Worm (Caenorhabditis elegans): ENCODE measurements around the gene F26D11.13.

F26D11.13 gene

DNA sequence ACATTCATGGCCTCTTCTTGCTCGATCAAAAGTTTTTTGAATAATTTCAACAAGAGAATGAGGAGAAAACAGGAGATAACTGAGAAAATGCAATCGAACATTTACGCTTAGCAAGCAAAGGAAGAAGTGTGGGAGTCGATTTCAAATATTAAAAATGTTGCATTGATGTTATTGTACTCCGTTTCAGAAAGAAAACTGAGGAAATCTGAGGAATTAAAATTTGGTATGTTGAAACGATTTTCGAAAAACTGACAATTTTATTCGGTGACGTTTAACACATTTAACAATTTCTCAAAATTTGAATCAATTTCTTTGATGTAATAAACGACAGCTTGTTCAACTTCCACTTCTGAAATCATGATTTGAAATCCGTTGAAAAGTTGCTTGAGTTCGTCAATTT, at the start of gene F26D11.13:
F26D11.13 (minus strand) TSS at position 101 of the 400 bp plus-strand sequence.
- TF ChIP-seq rbr-2 (tag; optimal IDR thresholded peaks at IDR 0.05) (no peak), mxl-3 (GFP tag; optimal IDR thresholded peaks at IDR 0.05) (no peak), tag-97 (GFP tag; IDR thresholded peaks at IDR 0.05) (no peak), mdt-29 (GFP tag; IDR thresholded peaks at IDR 0.05) (no peak), php-3 (GFP tag; IDR thresholded peaks at IDR 0.05) (no peak), ceh-20 (GFP tag; IDR thresholded peaks at IDR 0.05) (no peak), nhr-41 (GFP tag; IDR thresholded peaks at IDR 0.05) (no peak), F10B5.3 (tag; optimal IDR thresholded peaks at IDR 0.05) (no peak), lir-3 (tag; optimal IDR thresholded peaks at IDR 0.05) (no peak), R02D3.7 (tag; optimal IDR thresholded peaks at IDR 0.05) (no peak), zfp-2 (tag; optimal IDR thresholded peaks at IDR 0.05) (no peak), ctbp-1 (GFP tag; IDR thresholded peaks at IDR 0.05) (no peak), ceh-44 (GFP tag; IDR thresholded peaks at IDR 0.05) (no peak), zip-11 (GFP tag; IDR thresholded peaks at IDR 0.05) (no peak), Y105C5A.15 (GFP tag; IDR thresholded peaks at IDR 0.05) (no peak), zfp-3 (GFP tag; conservative IDR thresholded peaks at IDR 0.05) (no peak), aha-1 (tag) (no peak), dpl-1 (GFP tag; optimal IDR thresholded peaks at IDR 0.05) (no peak), madf-5 (GFP tag; IDR thresholded peaks at IDR 0.05) (no peak)

DNA sequence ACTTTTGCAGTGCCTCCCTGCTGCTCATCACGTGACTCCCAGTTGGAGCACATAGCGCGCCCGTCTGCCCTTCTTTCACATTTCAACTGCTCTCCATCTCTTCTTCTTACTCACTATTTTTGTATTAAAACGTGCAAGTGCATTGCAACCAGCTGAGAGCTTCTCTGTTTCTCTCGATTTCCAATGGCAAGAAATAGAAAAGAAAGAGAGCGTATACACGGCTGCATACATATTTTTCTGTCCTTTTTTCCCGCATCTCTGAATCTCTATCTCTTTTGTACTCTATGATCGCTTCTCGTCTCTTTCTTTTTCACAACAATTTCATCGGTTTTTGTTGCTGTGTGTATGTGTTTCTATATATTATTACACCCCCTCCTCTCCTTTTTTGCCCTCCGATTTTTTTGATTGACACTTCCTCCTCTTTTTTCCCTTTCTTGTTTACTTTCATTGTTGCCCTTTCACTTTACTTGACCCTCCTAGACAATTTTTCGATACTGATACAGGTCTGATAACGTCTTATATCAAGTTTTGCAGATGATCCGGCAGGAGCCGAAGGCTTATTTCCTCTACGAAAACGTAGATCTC, 46.6 kb upstream of the F26D11.13 start, which contains the start of gene Y97E10AR.1:
Y97E10AR.1 (plus strand) TSS at position 535 of the 585 bp plus-strand sequence.
- peak; percentile 34 for TF ChIP-seq F37D6.2 (tag; optimal IDR thresholded peaks at IDR 0.05)
- peak; percentile 9; the same call in 1 of the 2 replicates for TF ChIP-seq nhr-41 (GFP tag; IDR thresholded peaks at IDR 0.05)
- peak; percentile 97 for TF ChIP-seq hlh-11 (tag; optimal IDR thresholded peaks at IDR 0.05)
- TF ChIP-seq gei-8 (GFP tag; optimal IDR thresholded peaks at IDR 0.05): peak; percentile 86
- peak; percentile 85 for TF ChIP-seq nhr-28 (tag; optimal IDR thresholded peaks at IDR 0.05)
- no peak for TF ChIP-seq ztf-7 (tag; optimal IDR thresholded peaks at IDR 0.05)
- TF ChIP-seq dmd-6 (GFP tag; IDR thresholded peaks at IDR 0.05): peak; percentile 94
- TF ChIP-seq R02D3.7 (tag; optimal IDR thresholded peaks at IDR 0.05): no peak
- TF ChIP-seq mxl-3 (GFP tag; optimal IDR thresholded peaks at IDR 0.05): peak; percentile 75
- TF ChIP-seq lsy-2 (tag; optimal IDR thresholded peaks at IDR 0.05): peak; percentile 29 to 79
- TF ChIP-seq mdl-1 (tag; optimal IDR thresholded peaks at IDR 0.05): peak in 1 of 2 experiments; percentile 86
- TF ChIP-seq hif-1 (tag; optimal IDR thresholded peaks at IDR 0.05): peak in 1 of 2 experiments; percentile 78
- TF ChIP-seq Y5F2A.4 (GFP tag; optimal IDR thresholded peaks at IDR 0.05): no peak
- peak in 1 of 2 experiments; percentile 99 for TF ChIP-seq unc-62 (GFP tag; optimal IDR thresholded peaks at IDR 0.05 in 1 of 2)
- TF ChIP-seq unc-62 (tag; optimal IDR thresholded peaks at IDR 0.05): peak; percentile 37
- TF ChIP-seq madf-9 (GFP tag; conservative IDR thresholded peaks at IDR 0.05): peak; percentile 40; the same call in 1 of the 2 replicates
- peak; percentile 58 for TF ChIP-seq nhr-11 (tag; optimal IDR thresholded peaks at IDR 0.05)
- TF ChIP-seq mxl-2 (GFP tag; conservative IDR thresholded peaks at IDR 0.05): 0 out of 2 replicates have a peak, but pooled peaks have one; percentile 42
- peak; percentile 99 for TF ChIP-seq aha-1 (tag)
- TF ChIP-seq nhr-48 (tag; optimal IDR thresholded peaks at IDR 0.05): peak; percentile 86
- TF ChIP-seq T26A8.4 (GFP tag; IDR thresholded peaks at IDR 0.05): 0 out of 2 replicates have a peak, but pooled peaks have one; percentile 39
- no peak for TF ChIP-seq ceh-44 (GFP tag; IDR thresholded peaks at IDR 0.05)
- TF ChIP-seq lin-38 (GFP tag; IDR thresholded peaks at IDR 0.05): no peak
- peak; percentile 56; the same call in 1 of the 2 replicates for TF ChIP-seq pha-4 (GFP tag; IDR thresholded peaks at IDR 0.05)
- peak; percentile 39 for TF ChIP-seq pha-4 (tag; optimal IDR thresholded peaks at IDR 0.05)
- TF ChIP-seq T20F7.1 (GFP tag; optimal IDR thresholded peaks at IDR 0.05): peak; percentile 74
- TF ChIP-seq daf-12 (tag; optimal IDR thresholded peaks at IDR 0.05): no peak
- TF ChIP-seq ceh-28 (tag; optimal IDR thresholded peaks at IDR 0.05): no peak
- no peak for TF ChIP-seq ztf-11 (tag; optimal IDR thresholded peaks at IDR 0.05)
- peak; percentile 39 for TF ChIP-seq fkh-10 (GFP tag; optimal IDR thresholded peaks at IDR 0.05)
- TF ChIP-seq rbr-2 (tag; optimal IDR thresholded peaks at IDR 0.05): no peak
- TF ChIP-seq nhr-111 (GFP tag; optimal IDR thresholded peaks at IDR 0.05): no peak
- no peak for TF ChIP-seq daf-8 (GFP tag; IDR thresholded peaks at IDR 0.05)
- TF ChIP-seq lin-29 (GFP tag; IDR thresholded peaks at IDR 0.05): no peak
- TF ChIP-seq saeg-2 (GFP tag; IDR thresholded peaks at IDR 0.05): 0 out of 2 replicates have a peak, but pooled peaks have one; percentile 15
- peak; percentile 46 for TF ChIP-seq jun-1 (tag; optimal IDR thresholded peaks at IDR 0.05)
- peak; percentile 39 for TF ChIP-seq dpl-1 (GFP tag; optimal IDR thresholded peaks at IDR 0.05)

Measured in whole organism, L4 larva.